Worm (Caenorhabditis elegans) whole organism, L3 larva: ENCODE data around the gene cysl-3.

ENCODE experiments used
- R02D3.7 ChIP-seq: fragments of 150-350 bp; optimal IDR thresholded peaks from 2 replicates; lab custom pipeline; 2014; ENCODE audit warnings: missing biosample characterization, missing genetic modification characterization
- aly-2 ChIP-seq: fragments of 150-350 bp; optimal IDR thresholded peaks from 2 replicates; lab custom pipeline; 2014; ENCODE audit warnings: missing biosample characterization, missing genetic modification characterization
- ama-1 ChIP-seq: fragments of 150-350 bp; optimal IDR thresholded peaks from 2 replicates; lab custom pipeline; 2018
- ceh-16 ChIP-seq: sonication (generic microtip); optimal IDR thresholded peaks from 2 replicates; lab custom pipeline; 2017; ENCODE audit warnings: missing biosample characterization, missing genetic modification characterization
- ceh-28 ChIP-seq: fragments of 150-350 bp; optimal IDR thresholded peaks from 2 replicates; lab custom pipeline; 2014; ENCODE audit warnings: missing biosample characterization, missing genetic modification reagents, missing genetic modification characterization
- ceh-82 ChIP-seq: fragments of 150-350 bp; optimal IDR thresholded peaks from 2 replicates; lab custom pipeline; 2014; ENCODE audit warnings: missing biosample characterization, missing genetic modification characterization
- daf-12 ChIP-seq: fragments of 150-350 bp; optimal IDR thresholded peaks from 2 replicates; lab custom pipeline; 2014; ENCODE audit warnings: missing biosample characterization, missing genetic modification reagents, missing genetic modification characterization
- elt-2 ChIP-seq: sonication (generic microtip); optimal IDR thresholded peaks from 2 replicates; lab custom pipeline; 2016; ENCODE audit warnings: missing genetic modification reagents, mild to moderate bottlenecking, missing genetic modification characterization, missing compliant biosample characterization
- fkh-10 ChIP-seq: sonication (generic microtip); optimal IDR thresholded peaks from 2 replicates; lab custom pipeline; 2017; ENCODE audit warnings: missing biosample characterization, missing genetic modification reagents, missing genetic modification characterization
- fkh-2 ChIP-seq: fragments of 150-350 bp; optimal IDR thresholded peaks from 2 replicates; lab custom pipeline; 2014; ENCODE audit warnings: missing biosample characterization, missing genetic modification reagents, missing genetic modification characterization
- hmg-11 ChIP-seq: sonication (generic microtip); optimal IDR thresholded peaks from 2 replicates; lab custom pipeline; 2016; ENCODE audit warnings: missing genetic modification characterization, missing compliant biosample characterization
- jun-1 ChIP-seq: fragments of 150-350 bp; optimal IDR thresholded peaks from 2 replicates; lab custom pipeline; 2014; ENCODE audit warnings: missing biosample characterization, missing genetic modification reagents, missing genetic modification characterization
- lsy-12 ChIP-seq: sonication (generic microtip); optimal IDR thresholded peaks from 2 replicates; lab custom pipeline; 2016; ENCODE audit warnings: mild to moderate bottlenecking, missing genetic modification characterization, missing compliant biosample characterization
- mdl-1 ChIP-seq: fragments of 150-350 bp; optimal IDR thresholded peaks from 2 replicates; lab custom pipeline; 2014; ENCODE audit warnings: missing biosample characterization, missing genetic modification characterization
- mml-1 ChIP-seq: fragments of 150-350 bp; sonication (generic microtip); optimal IDR thresholded peaks from 3 replicates; lab custom pipeline; 2014; ENCODE audit warnings: missing biosample characterization, missing genetic modification characterization
- nfya-1 ChIP-seq: sonication (generic microtip); optimal IDR thresholded peaks from 2 replicates; lab custom pipeline; 2017; ENCODE audit warnings: missing genetic modification characterization, mild to moderate bottlenecking, missing compliant biosample characterization, antibody characterized with exemption, moderate library complexity; ENCODE audit not compliant: insufficient read depth
- nhr-11 ChIP-seq: fragments of 150-350 bp; optimal IDR thresholded peaks from 2 replicates; lab custom pipeline; 2014; ENCODE audit warnings: missing biosample characterization, missing genetic modification characterization
- nhr-23 ChIP-seq: fragments of 150-350 bp; optimal IDR thresholded peaks from 2 replicates; lab custom pipeline; 2014; ENCODE audit warnings: missing biosample characterization, missing genetic modification reagents, missing genetic modification characterization
- nhr-237 ChIP-seq: fragments of 150-350 bp; optimal IDR thresholded peaks from 2 replicates; lab custom pipeline; 2014; ENCODE audit warnings: missing biosample characterization, missing genetic modification characterization
- nhr-25 ChIP-seq: sonication (generic microtip); optimal IDR thresholded peaks from 2 replicates; lab custom pipeline; 2017; ENCODE audit warnings: missing biosample characterization, missing genetic modification characterization
- nhr-43 ChIP-seq: sonication (generic microtip); optimal IDR thresholded peaks from 2 replicates; lab custom pipeline; 2016; ENCODE audit warnings: mild to moderate bottlenecking, missing genetic modification characterization, missing compliant biosample characterization; ENCODE audit not compliant: poor library complexity, severe bottlenecking
- pha-4 ChIP-seq: fragments of 150-350 bp; optimal IDR thresholded peaks from 2 replicates; lab custom pipeline; 2014; ENCODE audit warnings: missing biosample characterization, missing genetic modification reagents, missing genetic modification characterization
- pqm-1 ChIP-seq: fragments of 150-350 bp; optimal IDR thresholded peaks from 2 replicates; lab custom pipeline; 2017; ENCODE audit warnings: missing biosample characterization, missing genetic modification characterization, inconsistent platforms
- sea-2 ChIP-seq: fragments of 150-350 bp; sonication (generic microtip); optimal IDR thresholded peaks from 4 replicates; lab custom pipeline; 2014; ENCODE audit warnings: missing biosample characterization, missing genetic modification reagents, missing genetic modification characterization
- skn-1 ChIP-seq: fragments of 150-350 bp; optimal IDR thresholded peaks from 2 replicates; lab custom pipeline; 2014; ENCODE audit warnings: missing biosample characterization, missing genetic modification characterization
- snpc-4 ChIP-seq: fragments of 150-350 bp; optimal IDR thresholded peaks from 2 replicates; lab custom pipeline; 2014; ENCODE audit warnings: missing biosample characterization, missing genetic modification characterization
- tbx-2 ChIP-seq: sonication (generic microtip); optimal IDR thresholded peaks from 2 replicates; lab custom pipeline; 2016; ENCODE audit warnings: mild to moderate bottlenecking, missing genetic modification characterization, missing compliant biosample characterization
- unc-39 ChIP-seq: sonication (generic microtip); optimal IDR thresholded peaks from 4 replicates; lab custom pipeline; 2017; ENCODE audit warnings: missing biosample characterization, missing genetic modification characterization
- zag-1 ChIP-seq: fragments of 150-350 bp; optimal IDR thresholded peaks from 2 replicates; lab custom pipeline; 2014; ENCODE audit warnings: missing biosample characterization, missing genetic modification characterization

cysl-3 gene

DNA sequence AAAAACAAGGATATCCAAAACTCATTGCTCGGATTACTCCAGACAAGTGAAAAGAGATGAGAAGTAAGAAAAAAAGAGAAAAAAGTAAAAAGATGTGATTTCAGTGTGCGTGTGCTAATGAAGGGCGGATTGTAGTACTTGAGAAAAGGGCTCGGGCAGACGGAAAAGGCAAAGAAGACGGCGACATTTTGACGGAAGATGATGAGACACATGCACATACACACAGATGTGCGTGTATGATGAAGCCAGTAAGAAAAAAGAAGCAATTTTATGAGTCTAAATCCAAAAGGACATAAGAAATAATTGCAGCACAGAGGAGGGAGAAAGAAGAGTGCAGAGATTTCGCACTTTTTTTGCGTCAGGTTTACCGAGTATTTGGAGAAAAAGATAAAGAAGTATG, 12.6 kb upstream of the cysl-3 start:
- TF ChIP-seq nhr-23 = no peak
- no peak for TF ChIP-seq fkh-2 (tag; lab: Kevin White, UChicago)
- peak; percentile 22 for TF ChIP-seq fkh-10 (GFP tag; lab: Kevin White, UChicago)
- TF ChIP-seq unc-39 (tag; lab: Kevin White, UChicago) = no peak
- no peak for TF ChIP-seq ceh-28
- TF ChIP-seq zag-1 (tag; lab: Kevin White, UChicago) = no peak
- no peak for TF ChIP-seq nhr-11

DNA sequence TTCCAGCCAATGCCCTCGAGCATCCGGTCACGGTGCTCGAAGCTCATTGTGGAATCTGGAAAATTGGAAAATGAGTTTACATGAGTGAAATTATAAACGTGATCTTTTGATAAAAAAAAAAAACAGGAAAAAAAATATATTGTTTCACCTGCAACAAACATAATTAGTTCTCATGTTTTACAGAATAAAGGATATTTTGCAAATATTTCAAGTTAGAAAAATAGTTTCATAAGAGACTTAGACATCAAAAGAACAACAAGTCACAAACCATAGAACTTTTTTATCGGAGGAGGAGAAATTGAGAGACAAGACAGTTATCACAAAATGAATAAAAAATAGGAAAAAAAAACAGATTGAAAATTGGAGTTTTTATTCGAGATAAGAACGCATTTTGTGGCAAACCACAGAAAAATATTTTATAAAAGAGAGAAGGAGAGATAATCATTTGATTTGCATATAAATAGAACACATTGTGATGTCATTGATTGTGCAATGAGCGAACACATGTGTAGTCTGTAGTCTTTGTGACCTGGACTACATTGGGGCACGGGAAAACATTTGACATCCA, 8.3 kb upstream of the cysl-3 start, which contains the start of gene R08F11.1:
R08F11.1 (minus strand) TSS at position 51 of the 568 bp plus-strand sequence.
- TF ChIP-seq pqm-1 (tag; lab: Kevin White, UChicago) = peak; percentile 42
- no peak for TF ChIP-seq fkh-2 (tag; lab: Kevin White, UChicago)
- TF ChIP-seq pha-4 (tag; lab: Kevin White, UChicago) = peak; percentile 18
- peak; percentile 92 for TF ChIP-seq elt-2 (tag; lab: Kevin White, UChicago)

DNA sequence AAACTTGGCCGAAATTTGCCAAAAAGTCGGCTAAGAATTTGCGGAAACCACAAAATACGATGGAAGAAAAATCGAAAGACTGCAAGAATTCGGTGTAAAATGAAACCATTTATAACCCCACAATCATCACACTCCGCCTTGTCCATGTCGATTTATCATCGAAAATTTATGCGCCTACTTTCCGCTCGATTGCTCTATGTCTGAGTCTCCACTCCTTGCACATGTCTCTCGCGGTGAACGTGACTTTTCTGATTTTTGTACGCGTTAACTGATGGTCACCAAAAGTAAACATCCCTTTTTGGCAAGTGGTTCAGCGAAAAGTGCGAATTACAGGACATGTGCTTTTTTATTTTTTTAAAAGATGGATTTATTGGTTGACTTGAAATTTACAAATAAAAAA, 1.0 kb upstream of the cysl-3 start:
- peak; percentile 62 for TF ChIP-seq elt-2 (tag; lab: Kevin White, UChicago)
- TF ChIP-seq pha-4 (tag; lab: Kevin White, UChicago) = peak; percentile 71
- no peak for TF ChIP-seq R02D3.7
- TF ChIP-seq pqm-1 (tag; lab: Kevin White, UChicago) = peak; percentile 91
- no peak for TF ChIP-seq sea-2 (GFP tag; lab: Kevin White, UChicago)

DNA sequence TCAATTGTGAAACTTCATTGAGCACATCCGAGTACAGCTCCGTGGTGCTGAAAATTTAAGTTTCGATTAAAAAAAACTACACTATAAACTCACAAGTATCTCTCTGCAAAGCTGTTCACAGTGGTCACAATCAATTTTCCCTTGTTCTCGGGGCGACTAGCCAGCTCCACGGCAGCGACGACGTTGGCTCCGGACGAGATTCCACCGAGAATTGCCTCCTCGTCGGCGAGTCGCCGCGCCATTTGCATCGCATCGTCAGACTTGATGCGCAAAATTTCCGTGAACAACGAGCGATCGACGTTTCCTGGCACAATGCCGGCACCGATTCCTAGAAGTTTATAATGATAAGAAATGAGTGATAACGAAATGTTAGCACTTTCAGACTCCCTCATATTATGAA, 1.3 kb downstream of the cysl-3 start:
- TF ChIP-seq elt-2 (tag; lab: Kevin White, UChicago) (peak; percentile 19), ama-1 (lab: Kevin White, UChicago) (peak; percentile 78), pqm-1 (tag; lab: Kevin White, UChicago) (peak; percentile 14), ceh-82 (no peak), mdl-1 (tag; lab: Kevin White, UChicago) (no peak), tbx-2 (tag; lab: Kevin White, UChicago) (no peak), nhr-237 (tag; lab: Kevin White, UChicago) (no peak), skn-1 (no peak), mml-1 (tag; lab: Kevin White, UChicago) (no peak), hmg-11 (tag; lab: Kevin White, UChicago) (no peak)
- TF ChIP-seq, all 47 proteins: peak for 3

DNA sequence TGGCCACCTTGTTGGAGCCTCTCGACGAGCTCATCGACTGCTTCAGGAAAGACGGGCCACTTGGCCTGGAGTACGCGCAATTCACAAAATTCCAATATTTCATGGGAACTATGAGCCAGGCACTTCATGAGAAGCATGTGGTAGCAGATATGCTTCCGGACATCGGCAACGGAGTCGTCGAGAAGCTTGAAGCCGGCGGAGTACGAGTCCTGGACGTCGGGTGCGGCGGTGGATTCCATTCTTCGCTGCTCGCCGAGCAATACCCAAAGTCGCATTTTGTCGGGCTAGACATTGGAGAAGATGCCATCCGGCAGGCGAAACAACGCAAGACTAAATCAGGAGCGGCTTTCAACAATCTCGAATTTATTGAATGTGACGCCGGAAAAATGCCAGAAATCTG, 2.3 kb downstream of the cysl-3 start:
- TF ChIP-seq daf-12 (tag; lab: Kevin White, UChicago) (no peak), lsy-12 (tag; lab: Kevin White, UChicago) (no peak), skn-1 (no peak), hmg-11 (tag; lab: Kevin White, UChicago) (no peak)

DNA sequence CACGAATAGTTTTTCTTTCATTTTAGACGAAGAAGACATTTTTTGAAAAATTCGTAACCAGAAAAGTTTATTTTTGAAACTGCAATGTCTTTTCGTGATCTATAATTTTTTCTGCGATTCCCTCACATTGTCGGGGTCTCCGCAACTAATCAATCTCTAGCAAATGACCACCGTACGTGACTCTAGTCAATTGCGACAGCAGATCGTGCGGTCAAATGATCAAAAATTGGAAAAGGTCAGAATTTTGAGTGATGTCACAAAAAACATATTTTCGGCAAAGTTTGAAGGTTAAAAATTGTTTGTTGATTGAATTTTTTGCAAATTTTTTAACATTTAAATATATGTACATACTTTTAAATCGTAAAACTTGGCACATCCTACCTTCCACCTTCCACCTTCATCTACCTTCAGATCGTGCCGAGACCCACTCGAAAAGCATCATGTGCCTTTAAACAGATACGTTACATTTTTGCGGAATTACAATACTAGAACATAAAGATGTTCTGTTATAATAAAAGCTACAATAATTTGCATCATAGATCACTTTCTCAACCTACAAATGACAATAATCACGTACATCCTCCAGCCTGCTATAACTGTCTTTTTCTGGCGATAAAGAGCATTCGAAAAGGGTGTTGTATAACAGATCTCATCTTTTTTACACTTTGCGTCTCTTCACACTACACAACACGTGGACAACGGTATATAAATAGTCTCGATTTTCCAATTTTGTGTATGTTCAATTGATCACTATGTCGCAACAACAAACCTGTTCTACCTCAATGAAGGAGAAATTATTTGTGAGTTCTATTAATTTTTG, 4.3 kb downstream of the cysl-3 start, which contains the start of the genes R08E5.1 and rips-1:
R08E5.1 (minus strand) TSS at position 82 of the 820 bp plus-strand sequence.
rips-1 (plus strand) TSS at position 585 of the 820 bp plus-strand sequence.
- TF ChIP-seq jun-1 (tag; lab: Kevin White, UChicago) (no peak), mdl-1 (tag; lab: Kevin White, UChicago) (no peak), nhr-11 (no peak), nfya-1 (tag; lab: Kevin White, UChicago) (no peak), skn-1 (no peak), nhr-43 (tag; lab: Kevin White, UChicago) (peak; percentile 42), nhr-237 (tag; lab: Kevin White, UChicago) (no peak), nhr-25 (peak; percentile 22), nhr-23 (peak; percentile 10), ceh-16 (tag; lab: Kevin White, UChicago) (no peak), zag-1 (tag; lab: Kevin White, UChicago) (no peak), snpc-4 (no peak), aly-2 (tag; lab: Kevin White, UChicago) (no peak), fkh-10 (GFP tag; lab: Kevin White, UChicago) (no peak), lsy-12 (tag; lab: Kevin White, UChicago) (no peak)
